Fruit fly (Drosophila melanogaster) whole organism, pupa: ENCODE measurements around the gene Gr93d.

ENCODE experiments used
- CG10348 ChIP-seq: fragments of 200-800 bp; sonication (Bioruptor generic); IDR thresholded peaks from 2 replicates; pipeline ENCODE4 v1.3.6; 2022; ENCODE audit warnings: missing biosample characterization, missing genetic modification characterization
- CG12605 ChIP-seq: fragments of 200-800 bp; sonication (Bioruptor generic); IDR thresholded peaks from 2 replicates; pipeline ENCODE4 v1.3.6; 2022; ENCODE audit warnings: missing biosample characterization, missing genetic modification characterization
- CG13204 ChIP-seq: fragments of 200-800 bp; sonication (Bioruptor generic); optimal IDR thresholded peaks from 2 replicates; lab custom pipeline; 2018; ENCODE audit warnings: missing biosample characterization, mild to moderate bottlenecking, missing genetic modification characterization, moderate library complexity
- CG14655 ChIP-seq: fragments of 200-800 bp; sonication (Bioruptor generic); optimal IDR thresholded peaks from 3 replicates; lab custom pipeline; 2017; ENCODE audit warnings: mild to moderate bottlenecking, missing biosample characterization, missing genetic modification reagents, missing genetic modification characterization
- CG15710 ChIP-seq: fragments of 200-800 bp; sonication (Bioruptor generic); optimal IDR thresholded peaks from 2 replicates; lab custom pipeline; 2018; ENCODE audit warnings: missing biosample characterization, mild to moderate bottlenecking, missing genetic modification characterization, moderate library complexity
- CG17806 ChIP-seq: fragments of 200-800 bp; sonication (Bioruptor generic); optimal IDR thresholded peaks from 2 replicates; lab custom pipeline; 2018; ENCODE audit warnings: missing biosample characterization, mild to moderate bottlenecking, missing genetic modification characterization, moderate library complexity
- CG32121 ChIP-seq: fragments of 200-800 bp; sonication (Bioruptor generic); IDR thresholded peaks from 2 replicates; pipeline ENCODE4 v1.3.6; 2022; ENCODE audit warnings: missing biosample characterization, missing genetic modification characterization
- CG34367 ChIP-seq: fragments of 200-800 bp; sonication (Bioruptor generic); optimal IDR thresholded peaks from 2 replicates; lab custom pipeline; 2018; ENCODE audit warnings: missing biosample characterization, mild to moderate bottlenecking, missing genetic modification characterization
- CG4496 ChIP-seq: fragments of 200-800 bp; sonication (Bioruptor generic); IDR thresholded peaks from 3 replicates; pipeline ENCODE4 v1.3.6; 2022; ENCODE audit warnings: missing biosample characterization, missing genetic modification characterization
- CG8159 ChIP-seq: fragments of 200-800 bp; sonication (Bioruptor generic); optimal IDR thresholded peaks from 3 replicates; lab custom pipeline; 2018; ENCODE audit warnings: missing biosample characterization, mild to moderate bottlenecking, missing genetic modification characterization, moderate library complexity
- CG8301 ChIP-seq: fragments of 200-800 bp; sonication (Bioruptor generic); optimal IDR thresholded peaks from 2 replicates; lab custom pipeline; 2018; ENCODE audit warnings: missing biosample characterization, mild to moderate bottlenecking, missing genetic modification characterization
- CG9948 ChIP-seq: fragments of 200-800 bp; sonication (Bioruptor generic); optimal IDR thresholded peaks from 2 replicates; lab custom pipeline; 2018; ENCODE audit warnings: missing biosample characterization, mild to moderate bottlenecking, missing genetic modification characterization, moderate library complexity
- D1 ChIP-seq: fragments of 200-800 bp; sonication (Bioruptor generic); optimal IDR thresholded peaks from 2 replicates; lab custom pipeline; 2018; ENCODE audit warnings: missing biosample characterization, mild to moderate bottlenecking, missing genetic modification characterization, moderate library complexity
- EcR ChIP-seq: fragments of 200-800 bp; sonication (Bioruptor generic); optimal IDR thresholded peaks from 3 replicates; lab custom pipeline; 2019; ENCODE audit warnings: missing biosample characterization, missing genetic modification characterization, mild to moderate bottlenecking, moderate library complexity, missing genetic modification reagents
- Ets98B ChIP-seq: fragments of 200-800 bp; sonication (Bioruptor generic); IDR thresholded peaks from 2 replicates; pipeline ENCODE4 v1.3.6; 2022; ENCODE audit warnings: missing biosample characterization, missing genetic modification characterization
- Pif1A ChIP-seq: fragments of 200-800 bp; sonication (Bioruptor generic); optimal IDR thresholded peaks from 3 replicates; lab custom pipeline; 2016; ENCODE audit warnings: missing biosample characterization, missing genetic modification characterization
- Pif1B ChIP-seq: fragments of 200-800 bp; sonication (Bioruptor generic); optimal IDR thresholded peaks from 3 replicates; lab custom pipeline; 2016; ENCODE audit warnings: missing biosample characterization, missing genetic modification characterization
- Snoo ChIP-seq: fragments of 200-800 bp; sonication (Bioruptor generic); optimal IDR thresholded peaks from 3 replicates; lab custom pipeline; 2017; ENCODE audit warnings: missing biosample characterization, mild to moderate bottlenecking, missing genetic modification characterization, inconsistent platforms
- fd96Ca ChIP-seq: fragments of 200-800 bp; sonication (Bioruptor generic); IDR thresholded peaks from 3 replicates; pipeline ENCODE4 v1.3.6; 2022; ENCODE audit warnings: missing biosample characterization, missing genetic modification characterization
- gl ChIP-seq: fragments of 200-800 bp; sonication (Bioruptor generic); optimal IDR thresholded peaks from 2 replicates; lab custom pipeline; 2018; ENCODE audit warnings: missing biosample characterization, mild to moderate bottlenecking, missing genetic modification characterization
- rn ChIP-seq: fragments of 200-800 bp; sonication (Bioruptor generic); IDR thresholded peaks from 2 replicates; pipeline ENCODE4 v1.3.6; 2022; ENCODE audit warnings: missing biosample characterization, missing genetic modification characterization

Gene Gr93d

dm6 chr3R:21832203-21832602, 14.3 kb downstream of the Gr93d start, which contains the start of gene Gr93a:
TSS of gene Gr93a (plus strand) at chr3R:21832503.
- TF ChIP-seq Snoo (no peak), CG17806 (no peak), EcR (peak; percentile 5)

DNA sequence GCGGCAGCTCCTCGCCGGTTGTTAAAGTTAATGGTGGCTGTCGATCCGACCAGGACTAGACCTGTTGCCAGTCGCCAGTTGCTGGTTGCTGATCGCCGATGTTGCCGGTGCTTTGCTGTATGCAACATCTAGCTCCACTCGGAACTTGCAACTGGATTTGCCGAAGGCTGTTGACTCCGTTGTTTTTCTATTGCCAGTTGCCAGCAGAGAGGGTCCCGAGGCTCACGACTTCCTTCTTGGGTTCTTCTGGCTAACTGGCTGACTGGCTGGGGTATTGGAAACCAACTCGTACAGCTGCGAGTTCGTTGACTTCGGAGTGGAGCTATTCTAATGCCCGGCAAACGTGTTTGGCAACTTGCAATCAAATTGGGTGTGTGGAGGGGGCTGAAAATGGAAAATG, 15.4 kb downstream of the Gr93d start:
- peak; percentile 67 for TF ChIP-seq EcR
- TF ChIP-seq CG9948 (tag; lab: Kevin White, UChicago) = no peak

DNA sequence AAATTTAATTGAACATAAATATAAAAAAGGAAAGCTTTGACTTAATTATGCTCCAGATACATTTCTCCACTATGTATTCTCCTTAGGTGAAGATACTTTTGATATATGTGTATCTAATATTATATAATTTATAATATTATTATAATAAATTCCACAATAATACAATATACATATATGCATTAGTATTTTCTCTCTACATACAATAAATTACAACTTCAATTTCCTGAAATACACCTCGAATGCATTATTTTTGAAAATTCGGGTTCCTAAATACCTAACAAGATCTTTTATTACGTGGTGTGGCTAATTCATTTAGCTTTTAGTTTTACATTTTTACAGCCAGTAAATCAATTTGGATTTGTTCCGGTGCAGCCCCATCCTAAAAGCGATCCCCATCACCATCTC, 16.2 kb downstream of the Gr93d start:
- TF ChIP-seq CG8159 (tag; lab: Kevin White, UChicago) (peak; percentile 84), CG14655 (GFP tag; lab: Kevin White, UChicago) (peak; percentile 92), gl (tag; lab: Kevin White, UChicago) (no peak), rn (GFP tag; lab: Robert Waterston, UW) (no peak), CG15710 (peak; percentile 78), fd96Ca (no peak), CG34367 (tag; lab: Kevin White, UChicago) (peak; percentile 59), Snoo (no peak), CG4496 (GFP tag; lab: Robert Waterston, UW) (peak; percentile 39; the same call in 1 of the 3 replicates), CG8301 (tag; lab: Kevin White, UChicago) (peak; percentile 78), Pif1B (GFP tag; lab: Kevin White, UChicago) (no peak), CG17806 (peak; percentile 71), EcR (no peak), D1 (tag; lab: Kevin White, UChicago) (peak; percentile 50), CG9948 (tag; lab: Kevin White, UChicago) (peak; percentile 83)

DNA sequence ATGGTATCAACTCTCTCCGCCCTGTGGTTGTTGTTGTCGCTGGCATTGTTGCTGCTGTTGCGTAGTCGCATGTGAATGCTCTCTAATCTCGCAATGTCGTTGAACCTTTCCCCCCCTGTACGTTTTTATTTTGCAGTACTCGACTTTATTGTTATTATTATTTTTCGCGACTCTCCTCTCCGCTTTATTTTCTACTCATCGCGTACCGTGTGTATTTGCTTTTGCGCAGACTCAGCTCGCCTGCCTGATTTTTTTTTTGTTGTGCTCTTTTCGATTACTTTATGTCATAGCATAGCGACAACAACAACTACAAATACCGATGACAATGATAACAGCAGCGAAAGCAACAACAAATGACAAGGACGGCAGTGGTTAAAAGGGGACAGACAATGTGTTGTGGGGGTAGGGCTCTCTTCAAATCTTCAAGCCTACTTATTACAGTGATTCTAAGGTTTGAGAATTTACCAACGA, 16.9 kb downstream of the Gr93d start:
- TF ChIP-seq EcR = peak; percentile 98
- no peak for TF ChIP-seq CG8301 (tag; lab: Kevin White, UChicago)
- peak; percentile 44 for TF ChIP-seq CG15710
- TF ChIP-seq CG4496 (GFP tag; lab: Robert Waterston, UW) = no peak; the same call in 2 of the 3 replicates
- no peak for TF ChIP-seq CG13204
- TF ChIP-seq Pif1A (GFP tag; lab: Kevin White, UChicago) = peak; percentile 49
- TF ChIP-seq CG8159 (tag; lab: Kevin White, UChicago) = peak; percentile 36
- peak; percentile 66; the same call in 1 of the 3 replicates for TF ChIP-seq fd96Ca
- peak; percentile 9 for TF ChIP-seq gl (tag; lab: Kevin White, UChicago)
- TF ChIP-seq CG9948 (tag; lab: Kevin White, UChicago) = peak; percentile 35
- TF ChIP-seq Ets98B (GFP tag; lab: Robert Waterston, UW) = 0 out of 2 replicates have a peak, but pooled peaks have one; percentile 4
- peak; percentile 22 for TF ChIP-seq CG34367 (tag; lab: Kevin White, UChicago)
- TF ChIP-seq CG14655 (GFP tag; lab: Kevin White, UChicago) = no peak
- peak; percentile 77 for TF ChIP-seq CG17806
- no peak for TF ChIP-seq CG12605 (GFP tag; lab: Robert Waterston, UW)
- no peak for TF ChIP-seq D1 (tag; lab: Kevin White, UChicago)
- TF ChIP-seq Pif1B (GFP tag; lab: Kevin White, UChicago) = no peak
- TF ChIP-seq CG32121 = no peak
- TF ChIP-seq rn (GFP tag; lab: Robert Waterston, UW) = no peak
- TF ChIP-seq, all 21 proteins: peak for 10

DNA sequence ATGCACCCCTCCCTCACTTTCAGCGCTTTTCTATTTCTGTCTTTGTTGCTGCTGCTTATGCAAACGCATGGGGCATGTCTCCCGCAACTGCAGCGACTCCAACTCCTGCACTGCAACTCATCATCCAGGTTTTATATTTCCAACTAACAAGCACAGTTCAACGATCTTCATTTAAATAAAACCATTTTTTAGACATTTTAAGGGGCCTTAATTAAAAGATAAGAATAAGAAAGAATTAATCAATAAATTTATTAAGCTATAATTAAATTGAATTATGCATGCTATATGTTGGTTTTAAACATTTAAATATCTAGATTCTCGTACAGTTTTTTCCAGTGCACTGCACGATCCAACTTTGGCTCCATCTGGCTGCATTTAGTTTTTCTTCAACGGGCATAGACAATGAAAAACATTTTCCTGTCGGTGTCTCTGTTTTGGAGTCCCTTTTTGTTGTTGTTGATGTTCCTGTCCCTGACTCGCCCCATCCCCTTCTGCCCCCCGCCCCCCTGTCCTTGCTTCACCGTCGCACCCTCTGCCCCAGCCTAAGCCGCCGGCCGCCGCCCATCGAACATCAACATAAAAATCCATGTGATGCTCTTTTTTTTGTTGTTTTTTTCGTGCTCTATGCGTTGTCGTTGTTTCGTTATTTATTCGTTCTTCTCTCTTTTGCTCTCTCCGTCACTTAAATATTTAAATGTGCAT, 17.5 kb downstream of the Gr93d start:
- no peak for TF ChIP-seq Snoo
- TF ChIP-seq CG8301 (tag; lab: Kevin White, UChicago) = peak; percentile 92
- peak; percentile 74 for TF ChIP-seq CG34367 (tag; lab: Kevin White, UChicago)
- TF ChIP-seq CG12605 (GFP tag; lab: Robert Waterston, UW) = peak; percentile 66
- peak; percentile 92 for TF ChIP-seq CG9948 (tag; lab: Kevin White, UChicago)
- peak; percentile 94 for TF ChIP-seq CG14655 (GFP tag; lab: Kevin White, UChicago)
- peak; percentile 60 for TF ChIP-seq D1 (tag; lab: Kevin White, UChicago)
- peak; percentile 71 for TF ChIP-seq CG32121
- no peak for TF ChIP-seq CG10348 (GFP tag; lab: Robert Waterston, UW)
- TF ChIP-seq CG4496 (GFP tag; lab: Robert Waterston, UW) = peak; percentile 80
- peak; percentile 58; the same call in 1 of the 2 replicates for TF ChIP-seq rn (GFP tag; lab: Robert Waterston, UW)
- TF ChIP-seq EcR = no peak
- peak; percentile 79 for TF ChIP-seq Pif1B (GFP tag; lab: Kevin White, UChicago)
- TF ChIP-seq CG15710 = peak; percentile 75
- peak; percentile 25 for TF ChIP-seq CG13204
- peak; percentile 68 for TF ChIP-seq Pif1A (GFP tag; lab: Kevin White, UChicago)
- TF ChIP-seq gl (tag; lab: Kevin White, UChicago) = peak; percentile 37
- peak; percentile 74 for TF ChIP-seq Ets98B (GFP tag; lab: Robert Waterston, UW)
- peak; percentile 59; the same call in 2 of the 3 replicates for TF ChIP-seq fd96Ca
- TF ChIP-seq CG17806 = peak; percentile 78
- peak; percentile 81 for TF ChIP-seq CG8159 (tag; lab: Kevin White, UChicago)

dm6 chr3R:21828040-21828526, 18.4 kb downstream of the Gr93d start:
- peak; percentile 21 for TF ChIP-seq CG9948 (tag; lab: Kevin White, UChicago)
- no peak for TF ChIP-seq EcR
- TF ChIP-seq Pif1A (GFP tag; lab: Kevin White, UChicago) = peak; percentile 3
- no peak for TF ChIP-seq CG17806
- TF ChIP-seq Pif1B (GFP tag; lab: Kevin White, UChicago) = no peak
- TF ChIP-seq CG14655 (GFP tag; lab: Kevin White, UChicago) = peak; percentile 23
- no peak for TF ChIP-seq fd96Ca
- TF ChIP-seq CG13204 = no peak
- peak; percentile 17 for TF ChIP-seq CG8301 (tag; lab: Kevin White, UChicago)
